Worm (Caenorhabditis elegans) whole organism, midembryonic: ENCODE results near the gene hcf-1.

Source experiments
- T22C8.4 ChIP-seq: fragments of 200-800 bp; sonication (Bioruptor generic); IDR thresholded peaks from 2 replicates; pipeline ENCODE4 v1.3.6; 2022; ENCODE audit warnings: missing genetic modification characterization, missing compliant biosample characterization
- cog-1 ChIP-seq: sonication (generic microtip); optimal IDR thresholded peaks from 2 replicates; lab custom pipeline; 2016; ENCODE audit warnings: missing genetic modification characterization, missing compliant biosample characterization
- flt-1 ChIP-seq: fragments of 200-800 bp; sonication (Bioruptor generic); IDR thresholded peaks from 2 replicates; pipeline ENCODE4 v1.3.6; 2022; ENCODE audit warnings: missing genetic modification characterization, missing compliant biosample characterization
- klf-2 ChIP-seq: fragments of 200-800 bp; sonication (Bioruptor generic); conservative IDR thresholded peaks from 2 replicates; pipeline ENCODE4 v1.3.6; 2022; ENCODE audit warnings: missing genetic modification reagents, missing genetic modification characterization, missing compliant biosample characterization
- med-1 ChIP-seq: sonication (generic microtip); optimal IDR thresholded peaks from 2 replicates; lab custom pipeline; 2017; ENCODE audit warnings: missing genetic modification characterization, mild to moderate bottlenecking, missing compliant biosample characterization, antibody characterized with exemption, missing genetic modification reagents; ENCODE audit not compliant: insufficient read depth
- ref-1 ChIP-seq: fragments of 200-800 bp; sonication (Bioruptor generic); conservative IDR thresholded peaks from 2 replicates; pipeline ENCODE4 v1.3.6; 2022; ENCODE audit warnings: missing genetic modification reagents, missing genetic modification characterization, missing compliant biosample characterization
- tab-1 ChIP-seq: fragments of 200-800 bp; sonication (Bioruptor generic); IDR thresholded peaks from 2 replicates; pipeline ENCODE4 v1.3.6; 2022; ENCODE audit warnings: missing genetic modification characterization, missing compliant biosample characterization
- ztf-23 ChIP-seq: fragments of 200-800 bp; sonication (Bioruptor generic); IDR thresholded peaks from 2 replicates; pipeline ENCODE4 v1.3.6; 2022; ENCODE audit warnings: missing genetic modification reagents, missing genetic modification characterization, missing compliant biosample characterization
- ztf-29 ChIP-seq: fragments of 200-800 bp; sonication (Bioruptor generic); IDR thresholded peaks from 2 replicates; pipeline ENCODE4 v1.3.6; 2022; ENCODE audit warnings: missing genetic modification reagents, missing genetic modification characterization, missing compliant biosample characterization

Gene hcf-1

ce11 chrIV:7775725-7776124, 1.6 kb upstream of the hcf-1 start, which contains the start of gene swd-2.1:
TSS of gene swd-2.1 (plus strand) at chrIV:7776025.
- no peak for TF ChIP-seq cog-1 (tag; lab: Kevin White, UChicago)
- no peak for TF ChIP-seq T22C8.4
- TF ChIP-seq flt-1 (GFP tag; lab: Robert Waterston, UW) = no peak
- TF ChIP-seq ref-1 (GFP tag; lab: Robert Waterston, UW) = no peak
- no peak for TF ChIP-seq ztf-29
- TF ChIP-seq med-1 (GFP tag; lab: Kevin White, UChicago) = no peak
- no peak for TF ChIP-seq tab-1
- TF ChIP-seq ztf-23 = no peak
- no peak for TF ChIP-seq klf-2 (GFP tag; lab: Robert Waterston, UW)

- TF ChIP-seq tab-1 (no peak), med-1 (GFP tag; lab: Kevin White, UChicago) (no peak), cog-1 (tag; lab: Kevin White, UChicago) (no peak)
These were observed 3.9 kb downstream of the hcf-1 start, which contains the start of gene rdl-1 for ce11 chrIV:7770162-7770561. TSS of gene rdl-1 (minus strand) at chrIV:7770262.

ce11 chrIV:7764319-7764718, 9.8 kb downstream of the hcf-1 start:
- TF ChIP-seq ztf-29 = no peak
- TF ChIP-seq cog-1 (tag; lab: Kevin White, UChicago) = no peak
- TF ChIP-seq ztf-23 = no peak
- TF ChIP-seq med-1 (GFP tag; lab: Kevin White, UChicago) = no peak
- TF ChIP-seq T22C8.4 = no peak
- TF ChIP-seq tab-1 = no peak
- TF ChIP-seq ref-1 (GFP tag; lab: Robert Waterston, UW) = no peak
- TF ChIP-seq klf-2 (GFP tag; lab: Robert Waterston, UW) = no peak
- TF ChIP-seq flt-1 (GFP tag; lab: Robert Waterston, UW) = no peak

- TF ChIP-seq ref-1 (GFP tag; lab: Robert Waterston, UW) = no peak
- no peak for TF ChIP-seq med-1 (GFP tag; lab: Kevin White, UChicago)
- no peak for TF ChIP-seq tab-1
- no peak for TF ChIP-seq T22C8.4
- TF ChIP-seq flt-1 (GFP tag; lab: Robert Waterston, UW) = no peak
- no peak for TF ChIP-seq klf-2 (GFP tag; lab: Robert Waterston, UW)
- TF ChIP-seq cog-1 (tag; lab: Kevin White, UChicago) = no peak
- no peak for TF ChIP-seq ztf-23
- no peak for TF ChIP-seq ztf-29
These were observed 10.3 kb downstream of the hcf-1 start, which contains the start of the genes C46A5.6 and C46A5.1 for ce11 chrIV:7763748-7764147. TSS of gene C46A5.6 (minus strand) at chrIV:7763848. TSS of gene C46A5.1 (plus strand) at chrIV:7763931.

- TF ChIP-seq ref-1 (GFP tag; lab: Robert Waterston, UW) (no peak), klf-2 (GFP tag; lab: Robert Waterston, UW) (no peak)
These were observed 14.0 kb downstream of the hcf-1 start, which contains the start of gene del-7 for ce11 chrIV:7760117-7760516. TSS of gene del-7 (plus strand) at chrIV:7760417.

- TF ChIP-seq flt-1 (GFP tag; lab: Robert Waterston, UW) (no peak), ztf-29 (no peak), klf-2 (GFP tag; lab: Robert Waterston, UW) (no peak), ztf-23 (no peak), ref-1 (GFP tag; lab: Robert Waterston, UW) (no peak), med-1 (GFP tag; lab: Kevin White, UChicago) (no peak), tab-1 (no peak), cog-1 (tag; lab: Kevin White, UChicago) (no peak), T22C8.4 (no peak)
These were observed 14.5 kb downstream of the hcf-1 start, which contains the start of gene dsb-3 for ce11 chrIV:7759527-7759926. TSS of gene dsb-3 (minus strand) at chrIV:7759627.

ce11 chrIV:7757245-7757644, 16.8 kb downstream of the hcf-1 start, which contains the start of gene C46A5.4:
TSS of gene C46A5.4 (minus strand) at chrIV:7757345.
- TF ChIP-seq klf-2 (GFP tag; lab: Robert Waterston, UW) = no peak
- TF ChIP-seq med-1 (GFP tag; lab: Kevin White, UChicago) = no peak
- no peak for TF ChIP-seq ref-1 (GFP tag; lab: Robert Waterston, UW)
- no peak for TF ChIP-seq cog-1 (tag; lab: Kevin White, UChicago)
- TF ChIP-seq flt-1 (GFP tag; lab: Robert Waterston, UW) = no peak

ce11 chrIV:7754114-7754513, 20.0 kb downstream of the hcf-1 start:
- no peak for TF ChIP-seq tab-1
- TF ChIP-seq ref-1 (GFP tag; lab: Robert Waterston, UW) = no peak
- no peak for TF ChIP-seq cog-1 (tag; lab: Kevin White, UChicago)
- no peak for TF ChIP-seq ztf-29
- TF ChIP-seq klf-2 (GFP tag; lab: Robert Waterston, UW) = no peak
- no peak for TF ChIP-seq med-1 (GFP tag; lab: Kevin White, UChicago)
- no peak for TF ChIP-seq flt-1 (GFP tag; lab: Robert Waterston, UW)
- TF ChIP-seq ztf-23 = no peak
- no peak for TF ChIP-seq T22C8.4

ce11 chrIV:7753108-7753507, 21.0 kb downstream of the hcf-1 start, which contains the start of gene col-14:
TSS of gene col-14 (plus strand) at chrIV:7753408.
- TF ChIP-seq ztf-23 (no peak), tab-1 (no peak), flt-1 (GFP tag; lab: Robert Waterston, UW) (no peak), ztf-29 (no peak), klf-2 (GFP tag; lab: Robert Waterston, UW) (no peak), cog-1 (tag; lab: Kevin White, UChicago) (no peak), T22C8.4 (no peak), ref-1 (GFP tag; lab: Robert Waterston, UW) (no peak), med-1 (GFP tag; lab: Kevin White, UChicago) (no peak)

ce11 chrIV:7747838-7748237, 26.2 kb downstream of the hcf-1 start, which contains the start of gene klo-1:
TSS of gene klo-1 (minus strand) at chrIV:7748225.
- no peak for TF ChIP-seq cog-1 (tag; lab: Kevin White, UChicago)
- TF ChIP-seq ref-1 (GFP tag; lab: Robert Waterston, UW) = no peak
- TF ChIP-seq ztf-23 = no peak
- no peak for TF ChIP-seq ztf-29
- no peak for TF ChIP-seq T22C8.4
- TF ChIP-seq med-1 (GFP tag; lab: Kevin White, UChicago) = no peak
- no peak for TF ChIP-seq flt-1 (GFP tag; lab: Robert Waterston, UW)
- no peak for TF ChIP-seq klf-2 (GFP tag; lab: Robert Waterston, UW)
- no peak for TF ChIP-seq tab-1
